Fruit fly (Drosophila melanogaster) whole organism, pupa: ENCODE results near the gene Rtel1.
A peak's percentile ranks its signal among the peaks of the same experiment; 100 is the strongest.

ENCODE experiments used
- CG13204 ChIP-seq: fragments of 200-800 bp; sonication (Bioruptor generic); optimal IDR thresholded peaks from 2 replicates; lab custom pipeline; 2018; ENCODE audit warnings: missing biosample characterization, mild to moderate bottlenecking, missing genetic modification characterization, moderate library complexity
- CG17806 ChIP-seq: fragments of 200-800 bp; sonication (Bioruptor generic); optimal IDR thresholded peaks from 2 replicates; lab custom pipeline; 2018; ENCODE audit warnings: missing biosample characterization, mild to moderate bottlenecking, missing genetic modification characterization, moderate library complexity
- CG34367 ChIP-seq: fragments of 200-800 bp; sonication (Bioruptor generic); optimal IDR thresholded peaks from 2 replicates; lab custom pipeline; 2018; ENCODE audit warnings: missing biosample characterization, mild to moderate bottlenecking, missing genetic modification characterization
- CG9948 ChIP-seq: fragments of 200-800 bp; sonication (Bioruptor generic); optimal IDR thresholded peaks from 2 replicates; lab custom pipeline; 2018; ENCODE audit warnings: missing biosample characterization, mild to moderate bottlenecking, missing genetic modification characterization, moderate library complexity
- EcR ChIP-seq: fragments of 200-800 bp; sonication (Bioruptor generic); optimal IDR thresholded peaks from 3 replicates; lab custom pipeline; 2019; ENCODE audit warnings: missing biosample characterization, missing genetic modification characterization, mild to moderate bottlenecking, moderate library complexity, missing genetic modification reagents
- Pif1B ChIP-seq: fragments of 200-800 bp; sonication (Bioruptor generic); optimal IDR thresholded peaks from 3 replicates; lab custom pipeline; 2016; ENCODE audit warnings: missing biosample characterization, missing genetic modification characterization

DNA sequence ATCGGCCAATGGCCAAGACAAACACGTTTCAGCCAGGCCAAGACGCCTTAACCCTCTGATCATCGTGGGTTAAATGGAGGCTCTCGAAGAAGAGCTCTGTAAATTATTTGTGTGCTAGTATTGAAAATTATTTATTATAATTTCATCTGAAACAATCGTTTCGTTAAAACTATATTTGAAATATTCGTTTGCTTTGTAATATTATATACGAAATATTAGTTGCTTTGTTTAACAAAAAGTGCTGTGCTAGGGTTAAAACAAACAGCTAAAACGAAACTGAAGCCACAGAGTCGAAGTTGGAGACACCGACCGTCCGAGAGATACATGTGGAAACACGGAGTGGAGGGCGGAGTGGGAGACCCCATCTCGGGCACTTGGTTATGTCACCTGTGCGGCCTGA is 39.0 kb downstream of the Rtel1 start:
- TF ChIP-seq EcR (GFP tag; lab: Kevin White, UChicago) = no peak
- TF ChIP-seq Pif1B (GFP tag; lab: Kevin White, UChicago) = peak; percentile 68
- TF ChIP-seq CG13204 = no peak
- peak; percentile 47 for TF ChIP-seq CG9948
- no peak for TF ChIP-seq CG17806 (tag; lab: Kevin White, UChicago)
- TF ChIP-seq CG34367 = no peak
